Fruit fly (Drosophila melanogaster) ovary, adult (tissue): ENCODE measurements around the gene CG14892.

Source experiments
- CG17801 ChIP-seq: fragments of 200-800 bp; optimal IDR thresholded peaks from 2 replicates; lab custom pipeline; 2019; ENCODE audit warnings: missing biosample characterization, mild to moderate bottlenecking, missing genetic modification characterization, moderate library complexity; ENCODE audit not compliant: partially characterized antibody

CG14892 gene

DNA sequence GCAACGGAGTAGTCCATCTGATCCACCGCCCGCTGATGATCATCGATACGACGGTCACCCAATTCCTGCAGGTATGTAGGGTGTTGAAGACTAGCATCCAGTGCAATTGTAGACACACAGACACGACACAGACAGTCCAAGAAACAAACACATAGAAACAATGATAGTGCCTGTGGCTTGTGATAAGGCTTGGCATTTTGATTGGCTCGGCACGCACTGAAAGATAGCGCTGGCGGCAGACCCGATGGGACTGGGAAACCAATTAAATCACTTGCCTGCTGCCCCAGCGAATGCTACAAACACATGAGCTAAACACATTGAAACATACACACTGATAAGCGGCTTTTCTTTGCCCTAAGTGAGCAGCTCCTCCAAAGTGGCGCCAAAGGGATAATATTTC lies 38.5 kb downstream of the CG14892 start:
- TF ChIP-seq CG17801 = no peak

DNA sequence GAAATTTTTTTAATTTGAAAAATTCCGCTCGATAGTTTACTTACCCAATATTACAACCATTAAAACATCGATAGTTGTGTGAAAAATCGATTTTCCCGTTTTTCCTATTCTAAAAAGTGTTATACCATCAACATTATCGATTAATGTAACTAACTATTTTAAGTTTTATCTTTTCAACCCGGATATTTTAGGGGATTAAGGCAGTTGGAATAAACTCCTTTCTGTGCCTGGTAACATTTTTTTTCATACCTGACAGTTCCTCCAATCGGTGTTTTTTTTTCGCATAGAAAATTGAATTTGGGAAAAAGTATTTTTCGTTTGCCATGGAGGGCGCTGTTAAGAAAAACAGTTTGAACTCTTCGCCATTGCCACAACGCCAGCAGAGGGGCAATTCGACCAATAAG lies 45.8 kb downstream of the CG14892 start, which contains the start of gene nonA-l:
Gene nonA-l, plus strand, starts transcription at position 201 of the 404 bp plus-strand sequence.
- no peak for TF ChIP-seq CG17801

DNA sequence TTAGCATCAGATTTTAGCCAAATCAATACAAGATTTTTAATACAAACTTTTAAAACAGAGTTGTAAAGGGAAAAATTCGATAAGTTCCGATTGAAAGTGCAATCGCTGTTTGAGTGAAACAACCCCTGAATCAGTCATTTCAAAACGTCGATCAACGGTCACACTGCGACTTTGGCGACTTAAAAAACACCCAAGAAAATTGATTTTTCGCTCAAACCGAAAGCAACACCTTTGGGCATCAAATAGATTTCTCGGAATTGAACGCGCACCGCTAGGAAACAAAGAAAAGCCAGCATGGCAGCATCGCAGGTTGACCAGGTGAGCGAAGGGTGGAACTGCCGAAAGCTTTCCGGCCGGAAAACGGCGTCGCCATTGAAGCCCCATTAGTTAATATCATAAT lies 49.4 kb downstream of the CG14892 start, which contains the start of gene Arl6IP1:
Gene Arl6IP1, plus strand, starts transcription at position 15 of the 400 bp plus-strand sequence.
- TF ChIP-seq CG17801 = peak; percentile 7
